Worm (Caenorhabditis elegans): ENCODE measurements around the gene Y58A7A.5.
A peak's percentile ranks its signal among the peaks of the same experiment; 100 is the strongest.

The Y58A7A.5 gene

ce11 chrV:5119679-5120078 lies 32.9 kb upstream of the Y58A7A.5 start, which contains the start of gene sid-1 (continued):
- TF ChIP-seq cey-2 (tag; optimal IDR thresholded peaks at IDR 0.05; ENCODE audit: borderline replicate concordance, insufficient read depth) (no peak), daf-12 (tag; optimal IDR thresholded peaks at IDR 0.05) (no peak)

- TF ChIP-seq saeg-2 (GFP tag; IDR thresholded peaks at IDR 0.05) (no peak), mes-2 (tag; optimal IDR thresholded peaks at IDR 0.05; ENCODE audit: poor library complexity, severe bottlenecking) (peak; percentile 21), ceh-44 (GFP tag; IDR thresholded peaks at IDR 0.05) (no peak)
Measured at ce11 chrV:5119109-5119508, 32.3 kb upstream of the Y58A7A.5 start, which contains the start of gene C04F5.9. Gene C04F5.9, minus strand, starts transcription at chrV:5119209.

- TF ChIP-seq mes-2 (tag; optimal IDR thresholded peaks at IDR 0.05; ENCODE audit: poor library complexity, severe bottlenecking) (no peak), unc-62 (GFP tag; optimal IDR thresholded peaks at IDR 0.05 in 1 of 2) (no peak), unc-62 (tag; optimal IDR thresholded peaks at IDR 0.05) (no peak), Y5F2A.4 (GFP tag; optimal IDR thresholded peaks at IDR 0.05) (no peak), T20F7.1 (GFP tag; optimal IDR thresholded peaks at IDR 0.05) (no peak), zfp-3 (GFP tag; conservative IDR thresholded peaks at IDR 0.05) (no peak), zip-2 (tag; optimal IDR thresholded peaks at IDR 0.05) (no peak), ZK546.5 (tag; optimal IDR thresholded peaks at IDR 0.05) (no peak), Y48G9A.11 (GFP tag; IDR thresholded peaks at IDR 0.05) (no peak), nhr-111 (GFP tag; optimal IDR thresholded peaks at IDR 0.05) (no peak), nhr-42 (GFP tag; IDR thresholded peaks at IDR 0.05) (no peak)
Measured at ce11 chrV:5113654-5114053, 26.9 kb upstream of the Y58A7A.5 start, which contains the start of gene C04F5.8. Gene C04F5.8, minus strand, starts transcription at chrV:5113754.

ce11 chrV:5110684-5111083 lies 23.9 kb upstream of the Y58A7A.5 start, which contains the start of gene ugt-63:
Gene ugt-63, minus strand, starts transcription at chrV:5110772.
- peak; percentile 26 for TF ChIP-seq aha-1 (tag)
- TF ChIP-seq mdl-1 (tag; optimal IDR thresholded peaks at IDR 0.05) = peak in 1 of 2 experiments; percentile 11
- no peak for TF ChIP-seq tra-1 (GFP tag; IDR thresholded peaks at IDR 0.05)
- no peak for TF ChIP-seq mep-1 (tag; optimal IDR thresholded peaks at IDR 0.05)
- TF ChIP-seq tag-97 (GFP tag; IDR thresholded peaks at IDR 0.05) = no peak
- TF ChIP-seq nhr-28 (tag; optimal IDR thresholded peaks at IDR 0.05) = peak; percentile 99
- peak in 1 of 2 experiments; percentile 61 for TF ChIP-seq unc-62 (GFP tag; optimal IDR thresholded peaks at IDR 0.05 in 1 of 2)
- no peak for TF ChIP-seq unc-62 (tag; optimal IDR thresholded peaks at IDR 0.05)
- no peak for TF ChIP-seq lin-38 (GFP tag; IDR thresholded peaks at IDR 0.05)
- TF ChIP-seq nhr-48 (tag; optimal IDR thresholded peaks at IDR 0.05) = peak; percentile 46
- TF ChIP-seq skn-1 (tag; optimal IDR thresholded peaks at IDR 0.05) = no peak
- no peak for TF ChIP-seq egl-27 (tag; optimal IDR thresholded peaks at IDR 0.05)

ce11 chrV:5107816-5108215 lies 21.0 kb upstream of the Y58A7A.5 start, which contains the start of gene srab-3:
Gene srab-3, minus strand, starts transcription at chrV:5107916.
- TF ChIP-seq madf-9 (GFP tag; conservative IDR thresholded peaks at IDR 0.05) (no peak), mxl-2 (GFP tag; conservative IDR thresholded peaks at IDR 0.05) (no peak), lim-7 (GFP tag; IDR thresholded peaks at IDR 0.05) (no peak), tag-97 (GFP tag; IDR thresholded peaks at IDR 0.05) (no peak), D1046.2 (GFP tag; IDR thresholded peaks at IDR 0.05) (no peak), aha-1 (tag) (no peak), hif-1 (tag; optimal IDR thresholded peaks at IDR 0.05) (no peak), Y5F2A.4 (GFP tag; optimal IDR thresholded peaks at IDR 0.05) (no peak), daf-8 (GFP tag; IDR thresholded peaks at IDR 0.05) (no peak), unc-39 (tag; optimal IDR thresholded peaks at IDR 0.05) (no peak), F26F4.8 (GFP tag; conservative IDR thresholded peaks at IDR 0.05) (no peak)
